Fruit fly (Drosophila melanogaster): ENCODE results near the gene Wdr81.

Wdr81 gene

dm6 chr2L:12006397-12007330, 14.1 kb downstream of the Wdr81 start (continued):
- TF ChIP-seq vri (GFP tag; optimal IDR thresholded peaks at IDR 0.05) (no peak), eg (GFP tag; IDR thresholded peaks at IDR 0.05) (no peak), svp (GFP tag) (peak; percentile 98), pdm3 (GFP tag; optimal IDR thresholded peaks at IDR 0.05) (peak; percentile 78), CG1621 (tag; optimal IDR thresholded peaks at IDR 0.05) (no peak), Lpt (GFP tag; optimal IDR thresholded peaks at IDR 0.05) (peak; percentile 76), esn (GFP tag; optimal IDR thresholded peaks at IDR 0.05) (peak; percentile 87), CG6792 (GFP tag; optimal IDR thresholded peaks at IDR 0.05) (peak; percentile 85), CG3919 (GFP tag; optimal IDR thresholded peaks at IDR 0.05) (peak; percentile 83), Sox102F (GFP tag; optimal IDR thresholded peaks at IDR 0.05) (peak; percentile 52), Eip78C (GFP tag) (peak; percentile 96), OdsH (GFP tag; optimal IDR thresholded peaks at IDR 0.05) (peak; percentile 90), ss (GFP tag; optimal IDR thresholded peaks at IDR 0.05) (peak; percentile 91 to 96), dsx (GFP tag; optimal IDR thresholded peaks at IDR 0.05; ENCODE audit: poor library complexity, severe bottlenecking) (peak; percentile 80), CG6163 (GFP tag; IDR thresholded peaks at IDR 0.05) (no peak), CG6276 (GFP tag; optimal IDR thresholded peaks at IDR 0.05) (peak; percentile 83), lz (GFP tag; optimal IDR thresholded peaks at IDR 0.05) (peak; percentile 77), Hr39 (GFP tag; optimal IDR thresholded peaks at IDR 0.05) (peak; percentile 70), CG3032 (tag; optimal IDR thresholded peaks at IDR 0.05) (peak; percentile 95), Smox (GFP tag; optimal IDR thresholded peaks at IDR 0.05) (peak; percentile 72)

dm6 chr2L:12005436-12006396, 15.0 kb downstream of the Wdr81 start:
- TF ChIP-seq Sox102F (GFP tag; optimal IDR thresholded peaks at IDR 0.05), result no peak
- TF ChIP-seq ss (GFP tag; optimal IDR thresholded peaks at IDR 0.05), result no peak
- no peak for TF ChIP-seq CG7368 (GFP tag; optimal IDR thresholded peaks at IDR 0.05)
- TF ChIP-seq Gug (GFP tag; IDR thresholded peaks at IDR 0.05), result no peak
- peak; percentile 80 for TF ChIP-seq dsx (GFP tag; optimal IDR thresholded peaks at IDR 0.05; ENCODE audit: poor library complexity, severe bottlenecking)
- TF ChIP-seq CG8319 (GFP tag; optimal IDR thresholded peaks at IDR 0.05), result no peak
- peak; percentile 14 for TF ChIP-seq CG6276 (GFP tag; optimal IDR thresholded peaks at IDR 0.05)
- TF ChIP-seq Ets21C (GFP tag; optimal IDR thresholded peaks at IDR 0.05), result no peak
- TF ChIP-seq Met (GFP tag; optimal IDR thresholded peaks at IDR 0.05), result no peak
- TF ChIP-seq CG15336 (GFP tag; IDR thresholded peaks at IDR 0.05), result no peak
- no peak for TF ChIP-seq CG16779 (tag; optimal IDR thresholded peaks at IDR 0.05)
- TF ChIP-seq Eip78C (GFP tag), result peak; percentile 56
- TF ChIP-seq CG10631 (GFP tag; optimal IDR thresholded peaks at IDR 0.05), result no peak
- no peak for TF ChIP-seq eg (GFP tag; IDR thresholded peaks at IDR 0.05)
- TF ChIP-seq fd85E (GFP tag; optimal IDR thresholded peaks at IDR 0.05), result no peak
- TF ChIP-seq CG11902 (GFP tag; optimal IDR thresholded peaks at IDR 0.05), result no peak
- peak; percentile 75 for TF ChIP-seq CG1621 (tag; optimal IDR thresholded peaks at IDR 0.05)
- TF ChIP-seq Blimp-1 (GFP tag; optimal IDR thresholded peaks at IDR 0.05), result peak; percentile 81
- TF ChIP-seq spab (GFP tag; optimal IDR thresholded peaks at IDR 0.05), result no peak
- TF ChIP-seq Smox (GFP tag; optimal IDR thresholded peaks at IDR 0.05), result no peak
- TF ChIP-seq CG8632 (GFP tag; optimal IDR thresholded peaks at IDR 0.05), result no peak
- TF ChIP-seq CG11762 (GFP tag; optimal IDR thresholded peaks at IDR 0.05; ENCODE audit: insufficient read depth), result no peak
- TF ChIP-seq svp (GFP tag), result peak; percentile 93
- TF ChIP-seq CG6854 (GFP tag; optimal IDR thresholded peaks at IDR 0.05), result peak; percentile 55
- no peak for TF ChIP-seq pdm3 (GFP tag; optimal IDR thresholded peaks at IDR 0.05)
- no peak for TF ChIP-seq CG6792 (GFP tag; optimal IDR thresholded peaks at IDR 0.05)
